Fruit fly (Drosophila melanogaster) whole organism, embryonic: ENCODE results near the gene TTLL4B.

Source experiments
- Ada2b ChIP-seq: fragments of 200-800 bp; sonication (Bioruptor generic); IDR thresholded peaks from 2 replicates; pipeline ENCODE4 v1.3.6; 2022; ENCODE audit warnings: missing biosample characterization, missing genetic modification characterization
- Bteb2 ChIP-seq: fragments of 200-800 bp; sonication (Bioruptor generic); optimal IDR thresholded peaks from 2 replicates; lab custom pipeline; 2016; ENCODE audit warnings: missing biosample characterization, missing genetic modification characterization
- CG11723 ChIP-seq: fragments of 200-800 bp; sonication (Bioruptor generic); optimal IDR thresholded peaks from 2 replicates; lab custom pipeline; 2017; ENCODE audit warnings: missing biosample characterization, mild to moderate bottlenecking, missing genetic modification characterization
- CG12236 ChIP-seq: fragments of 200-800 bp; sonication (Bioruptor generic); optimal IDR thresholded peaks from 2 replicates; lab custom pipeline; 2016; ENCODE audit warnings: missing biosample characterization, missing genetic modification characterization
- CG12391 ChIP-seq: fragments of 200-800 bp; sonication (Bioruptor generic); optimal IDR thresholded peaks from 3 replicates; lab custom pipeline; 2018; ENCODE audit warnings: missing biosample characterization, mild to moderate bottlenecking, missing genetic modification characterization, moderate library complexity
- CG14667 ChIP-seq: fragments of 200-800 bp; sonication (Bioruptor generic); IDR thresholded peaks from 2 replicates; pipeline ENCODE4 v1.3.6; 2022; ENCODE audit warnings: missing biosample characterization, missing genetic modification characterization
- CG15601 ChIP-seq: fragments of 200-800 bp; sonication (Bioruptor generic); optimal IDR thresholded peaks from 3 replicates; lab custom pipeline; 2019; ENCODE audit warnings: missing biosample characterization, mild to moderate bottlenecking, missing genetic modification characterization, moderate library complexity
- CG1602 ChIP-seq: fragments of 200-800 bp; sonication (Bioruptor generic); optimal IDR thresholded peaks from 3 replicates; lab custom pipeline; 2016; ENCODE audit warnings: missing biosample characterization, missing genetic modification characterization
- CG16779 ChIP-seq: fragments of 200-800 bp; sonication (Bioruptor generic); IDR thresholded peaks from 2 replicates; pipeline ENCODE4 v1.3.6; 2022; ENCODE audit warnings: missing biosample characterization, missing genetic modification characterization
- CG18011 ChIP-seq: fragments of 200-800 bp; sonication (Bioruptor generic); optimal IDR thresholded peaks from 2 replicates; lab custom pipeline; 2017; ENCODE audit warnings: missing biosample characterization, missing genetic modification characterization, mild to moderate bottlenecking, moderate library complexity, missing genotype
- CG18599 ChIP-seq: fragments of 200-800 bp; sonication (Bioruptor generic); optimal IDR thresholded peaks from 3 replicates; lab custom pipeline; 2017; ENCODE audit warnings: missing biosample characterization, missing genetic modification characterization, mild to moderate bottlenecking, moderate library complexity, missing genetic modification reagents
- CG2202 ChIP-seq: fragments of 200-800 bp; sonication (Bioruptor generic); optimal IDR thresholded peaks from 2 replicates; lab custom pipeline; 2018; ENCODE audit warnings: missing biosample characterization, mild to moderate bottlenecking, missing genetic modification characterization
- CG31388 ChIP-seq: fragments of 200-800 bp; sonication (Bioruptor generic); optimal IDR thresholded peaks from 2 replicates; lab custom pipeline; 2016; ENCODE audit warnings: missing biosample characterization, missing genetic modification characterization
- CG3407 ChIP-seq: fragments of 200-800 bp; sonication (Bioruptor generic); optimal IDR thresholded peaks from 2 replicates; lab custom pipeline; 2018; ENCODE audit warnings: missing biosample characterization, mild to moderate bottlenecking, missing genetic modification characterization
- CG5245 ChIP-seq: fragments of 200-800 bp; sonication (Bioruptor generic); optimal IDR thresholded peaks from 3 replicates; lab custom pipeline; 2016; ENCODE audit warnings: missing biosample characterization, missing genetic modification characterization
- CG6689 ChIP-seq: fragments of 200-800 bp; sonication (Bioruptor generic); IDR thresholded peaks from 2 replicates; pipeline ENCODE4 v1.3.6; 2022; ENCODE audit warnings: missing biosample characterization, missing genetic modification characterization
- CG7372 ChIP-seq: fragments of 200-800 bp; sonication (Bioruptor generic); IDR thresholded peaks from 2 replicates; pipeline ENCODE4 v1.3.6; 2022; ENCODE audit warnings: missing biosample characterization, missing genetic modification characterization
- CG7745 ChIP-seq: fragments of 200-800 bp; sonication (Bioruptor generic); optimal IDR thresholded peaks from 2 replicates; lab custom pipeline; 2018; ENCODE audit warnings: missing biosample characterization, mild to moderate bottlenecking, missing genetic modification characterization, moderate library complexity
- CG7928 ChIP-seq: fragments of 200-800 bp; sonication (Bioruptor generic); optimal IDR thresholded peaks from 2 replicates; lab custom pipeline; 2017; ENCODE audit warnings: missing biosample characterization, mild to moderate bottlenecking, missing genetic modification characterization
- CG8359 ChIP-seq: fragments of 200-800 bp; sonication (Bioruptor generic); optimal IDR thresholded peaks from 2 replicates; lab custom pipeline; 2017; ENCODE audit warnings: missing biosample characterization, mild to moderate bottlenecking, missing genetic modification characterization, borderline replicate concordance
- CoRest ChIP-seq: fragments of 200-800 bp; sonication (Bioruptor generic); optimal IDR thresholded peaks from 3 replicates; lab custom pipeline; 2018; ENCODE audit warnings: missing biosample characterization, mild to moderate bottlenecking, missing genetic modification characterization, moderate library complexity
- D ChIP-seq, 2 experiments: fragments of 200-800 bp in 1 of 2; fragments of >200 bp in 1 of 2; sonication (Bioruptor generic) in 1 of 2; optimal IDR thresholded peaks; 2 replicates in 1 of 2; 3 replicates in 1 of 2; lab custom pipeline; 2017; ENCODE audit warnings: mild to moderate bottlenecking in 1 of 2, missing biosample characterization in 1 of 2, missing genetic modification characterization in 1 of 2, missing genetic modification reagents in 1 of 2
- Fer3 ChIP-seq: fragments of 200-800 bp; sonication (Bioruptor generic); optimal IDR thresholded peaks from 2 replicates; lab custom pipeline; 2018; ENCODE audit warnings: missing biosample characterization, mild to moderate bottlenecking, missing genetic modification characterization, moderate library complexity
- Hr78 ChIP-seq, 2 experiments: fragments of 200-800 bp in 1 of 2; fragments of >200 bp in 1 of 2; sonication (Bioruptor generic) in 1 of 2; optimal IDR thresholded peaks; 2 replicates each; lab custom pipeline; 2017 to 2019; ENCODE audit warnings: missing biosample characterization in 2 of 2, missing genetic modification characterization in 2 of 2, mild to moderate bottlenecking in 1 of 2, moderate library complexity in 1 of 2
- Med ChIP-seq: fragments of 200-800 bp; sonication (Bioruptor generic); peaks from one replicate; lab custom pipeline; 2016; ENCODE audit warnings: missing biosample characterization, missing genetic modification characterization, mild to moderate bottlenecking, inconsistent platforms, moderate library complexity
- Mes4 ChIP-seq: fragments of 200-800 bp; sonication (Bioruptor generic); optimal IDR thresholded peaks from 2 replicates; lab custom pipeline; 2016; ENCODE audit warnings: missing biosample characterization, missing genetic modification characterization
- Nf-YA ChIP-seq: fragments of 200-800 bp; sonication (Bioruptor generic); IDR thresholded peaks from 2 replicates; pipeline ENCODE4 v1.3.6; 2022; ENCODE audit warnings: missing biosample characterization, missing genetic modification characterization
- Nf-YB ChIP-seq: fragments of 200-800 bp; sonication (Bioruptor generic); optimal IDR thresholded peaks from 3 replicates; lab custom pipeline; 2019; ENCODE audit warnings: missing biosample characterization, mild to moderate bottlenecking, missing genetic modification characterization, moderate library complexity
- Sry-δ ChIP-seq: fragments of 200-800 bp; sonication (Bioruptor generic); optimal IDR thresholded peaks from 2 replicates; lab custom pipeline; 2016; ENCODE audit warnings: missing biosample characterization, missing genetic modification characterization
- ase ChIP-seq: fragments of 200-800 bp; sonication (Bioruptor generic); IDR thresholded peaks from 3 replicates; pipeline ENCODE4 v1.3.6; 2022; ENCODE audit warnings: missing biosample characterization, missing genetic modification characterization
- cad ChIP-seq: fragments of >200 bp; optimal IDR thresholded peaks from 2 replicates; lab custom pipeline; 2017; ENCODE audit warnings: missing biosample characterization, missing genetic modification characterization
- caup ChIP-seq: fragments of 200-800 bp; sonication (Bioruptor generic); optimal IDR thresholded peaks from 3 replicates; lab custom pipeline; 2017; ENCODE audit warnings: missing biosample characterization, mild to moderate bottlenecking, missing genetic modification characterization, moderate library complexity; ENCODE audit not compliant: severe bottlenecking
- crc ChIP-seq: fragments of 200-800 bp; sonication (Bioruptor generic); optimal IDR thresholded peaks from 2 replicates; lab custom pipeline; 2016; ENCODE audit warnings: missing biosample characterization, missing genetic modification characterization
- croc ChIP-seq: fragments of 200-800 bp; sonication (Bioruptor generic); conservative IDR thresholded peaks from 3 replicates; pipeline ENCODE4 v1.3.6; 2022; ENCODE audit warnings: missing biosample characterization, missing genetic modification characterization
- crp ChIP-seq, 2 experiments: fragments of 200-800 bp; sonication (Bioruptor generic); optimal IDR thresholded peaks; 2 replicates in 1 of 2; 3 replicates in 1 of 2; lab custom pipeline; 2017; ENCODE audit warnings: missing biosample characterization in 2 of 2, missing genetic modification characterization in 2 of 2, mild to moderate bottlenecking in 1 of 2, moderate library complexity in 1 of 2
- dati ChIP-seq: fragments of 200-800 bp; sonication (Bioruptor generic); IDR thresholded peaks from 2 replicates; pipeline ENCODE4 v1.3.6; 2022; ENCODE audit warnings: missing biosample characterization, missing genetic modification characterization
- dimm ChIP-seq: fragments of 200-800 bp; sonication (Bioruptor generic); IDR thresholded peaks from 2 replicates; pipeline ENCODE4 v1.3.6; 2022; ENCODE audit warnings: missing biosample characterization, missing genetic modification characterization
- ems ChIP-seq: fragments of 200-800 bp; sonication (Bioruptor generic); optimal IDR thresholded peaks from 3 replicates; lab custom pipeline; 2016; ENCODE audit warnings: missing biosample characterization, missing genetic modification characterization
- fd3F ChIP-seq: fragments of 200-800 bp; sonication (Bioruptor generic); optimal IDR thresholded peaks from 2 replicates; lab custom pipeline; 2018; ENCODE audit warnings: missing biosample characterization, mild to moderate bottlenecking, missing genetic modification characterization, moderate library complexity
- gsb-n ChIP-seq: fragments of 200-800 bp; sonication (Bioruptor generic); optimal IDR thresholded peaks from 3 replicates; lab custom pipeline; 2018; ENCODE audit warnings: missing biosample characterization, mild to moderate bottlenecking, missing genetic modification characterization
- hb ChIP-seq: fragments of 200-800 bp; sonication (Bioruptor generic); IDR thresholded peaks from 3 replicates; pipeline ENCODE4 v1.3.6; 2022; ENCODE audit warnings: missing biosample characterization, missing genetic modification characterization; ENCODE audit not compliant: partially characterized antibody
- jumu ChIP-seq: fragments of 200-800 bp; sonication (Bioruptor generic); optimal IDR thresholded peaks from 3 replicates; lab custom pipeline; 2016; ENCODE audit warnings: missing biosample characterization, missing genetic modification characterization
- lab ChIP-seq: fragments of 200-800 bp; sonication (Bioruptor generic); optimal IDR thresholded peaks from 3 replicates; lab custom pipeline; 2017; ENCODE audit warnings: missing biosample characterization, missing genetic modification characterization, mild to moderate bottlenecking, moderate library complexity, missing genetic modification reagents
- oc ChIP-seq: fragments of 200-800 bp; sonication (Bioruptor generic); optimal IDR thresholded peaks from 2 replicates; lab custom pipeline; 2018; ENCODE audit warnings: missing biosample characterization, mild to moderate bottlenecking, missing genetic modification characterization, moderate library complexity
- sd ChIP-seq: fragments of 200-800 bp; sonication (Bioruptor generic); optimal IDR thresholded peaks from 3 replicates; lab custom pipeline; 2018; ENCODE audit warnings: missing biosample characterization, mild to moderate bottlenecking, missing genetic modification characterization, moderate library complexity
- stc ChIP-seq: fragments of 200-800 bp; sonication (Bioruptor generic); IDR thresholded peaks from 2 replicates; pipeline ENCODE4 v1.3.6; 2022; ENCODE audit warnings: missing biosample characterization, missing genetic modification characterization
- tin ChIP-seq: fragments of 200-800 bp; sonication (Bioruptor generic); optimal IDR thresholded peaks from 3 replicates; lab custom pipeline; 2016; ENCODE audit warnings: missing biosample characterization, missing genetic modification characterization
- tna ChIP-seq: fragments of 200-800 bp; sonication (Bioruptor generic); IDR thresholded peaks from 2 replicates; pipeline ENCODE4 v1.3.6; 2022; ENCODE audit warnings: missing biosample characterization, missing genetic modification characterization; ENCODE audit not compliant: partially characterized antibody
- vfl ChIP-seq: fragments of 200-800 bp; sonication (Bioruptor generic); optimal IDR thresholded peaks from 2 replicates; lab custom pipeline; 2016; ENCODE audit warnings: missing biosample characterization, missing genetic modification characterization
- vvl ChIP-seq: fragments of 200-800 bp; sonication (Bioruptor generic); IDR thresholded peaks from 2 replicates; pipeline ENCODE4 v1.3.6; 2022; ENCODE audit warnings: missing biosample characterization, missing genetic modification characterization

TTLL4B gene

DNA sequence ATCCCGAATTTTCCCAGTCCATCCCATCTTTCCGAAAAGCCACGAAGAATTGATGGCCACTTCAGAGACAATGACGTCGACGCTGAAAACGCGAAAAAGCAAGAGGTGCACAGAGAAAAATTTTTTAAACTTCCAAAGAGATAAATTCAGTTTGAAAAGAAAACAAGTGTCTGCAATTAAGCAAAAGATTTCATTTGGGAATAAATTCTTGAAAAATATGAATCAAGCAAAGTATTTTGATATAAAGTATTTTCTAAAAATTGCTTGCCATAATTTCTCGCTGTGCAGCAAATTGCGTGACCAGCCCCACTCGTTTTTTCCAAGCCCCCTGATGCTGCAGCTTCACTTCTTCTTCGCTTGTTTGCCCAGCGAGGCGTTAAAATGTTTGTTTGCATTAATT lies 19.7 kb downstream of the TTLL4B start (continued):
- TF ChIP-seq caup (GFP tag; lab: Kevin White, UChicago): no peak
- TF ChIP-seq Hr78 (GFP tag; optimal IDR thresholded peaks at IDR 0.05; lab: Kevin White, UChicago): no peak
- peak; percentile 54 for TF ChIP-seq lab
- peak; percentile 69 for TF ChIP-seq Med (GFP tag; lab: Kevin White, UChicago)
- TF ChIP-seq CG31388: no peak
- peak; percentile 25 for TF ChIP-seq CoRest (tag; lab: Kevin White, UChicago)
- no peak for TF ChIP-seq cad (GFP tag; lab: Kevin White, UChicago)
- TF ChIP-seq CG1602 (GFP tag; lab: Kevin White, UChicago): no peak
- TF ChIP-seq croc (GFP tag; lab: Robert Waterston, UW): no peak
- no peak; the same call in 1 of the 2 replicates for TF ChIP-seq Ada2b (GFP tag; lab: Robert Waterston, UW)
- peak; percentile 55 for TF ChIP-seq CG12391 (tag; lab: Kevin White, UChicago)
- TF ChIP-seq CG3407 (GFP tag; lab: Kevin White, UChicago): no peak
- TF ChIP-seq Fer3 (tag; lab: Kevin White, UChicago): peak; percentile 34
- no peak for TF ChIP-seq crp (GFP tag; optimal IDR thresholded peaks at IDR 0.05; lab: Kevin White, UChicago)
- no peak for TF ChIP-seq CG12236 (GFP tag; lab: Kevin White, UChicago)
- TF ChIP-seq Bteb2 (GFP tag; lab: Kevin White, UChicago): no peak
- no peak for TF ChIP-seq gsb-n
- no peak for TF ChIP-seq CG7928 (GFP tag; lab: Kevin White, UChicago)
- TF ChIP-seq CG7745 (tag; lab: Kevin White, UChicago): no peak
- no peak; the same call in 1 of the 2 replicates for TF ChIP-seq CG7372 (GFP tag; lab: Robert Waterston, UW)
- TF ChIP-seq ase (GFP tag; lab: Robert Waterston, UW): no peak
- no peak for TF ChIP-seq Sry-δ (GFP tag; lab: Kevin White, UChicago)
- TF ChIP-seq CG16779 (GFP tag; lab: Robert Waterston, UW): no peak
- TF ChIP-seq CG5245 (GFP tag; lab: Kevin White, UChicago): no peak
- TF ChIP-seq CG18599 (GFP tag; lab: Kevin White, UChicago): peak; percentile 42
- TF ChIP-seq vfl (GFP tag; lab: Kevin White, UChicago): no peak
- peak; percentile 60 for TF ChIP-seq CG6689 (GFP tag; lab: Robert Waterston, UW)
- no peak for TF ChIP-seq CG18011 (GFP tag; lab: Kevin White, UChicago)
- no peak for TF ChIP-seq sd (tag; lab: Kevin White, UChicago)
- TF ChIP-seq tin (GFP tag; lab: Kevin White, UChicago): no peak
- no peak for TF ChIP-seq oc (tag; lab: Kevin White, UChicago)
- TF ChIP-seq vvl (GFP tag; lab: Robert Waterston, UW): peak; percentile 58
- TF ChIP-seq tna: no peak
- no peak for TF ChIP-seq fd3F (GFP tag; lab: Kevin White, UChicago)
- no peak for TF ChIP-seq hb (GFP tag; lab: Robert Waterston, UW)
- no peak for TF ChIP-seq ems (GFP tag; lab: Kevin White, UChicago)
- TF ChIP-seq dimm (GFP tag; lab: Robert Waterston, UW): no peak
- no peak for TF ChIP-seq crc
- TF ChIP-seq CG15601 (tag; lab: Kevin White, UChicago): no peak
- no peak for TF ChIP-seq Nf-YB (GFP tag; lab: Kevin White, UChicago)
- no peak for TF ChIP-seq Mes4 (GFP tag; lab: Kevin White, UChicago)
- peak; percentile 42; the same call in 1 of the 2 replicates for TF ChIP-seq stc (GFP tag; lab: Robert Waterston, UW)
- no peak for TF ChIP-seq dati (GFP tag; lab: Robert Waterston, UW)
- no peak for TF ChIP-seq CG11723
- TF ChIP-seq jumu: no peak
- no peak for TF ChIP-seq D (optimal IDR thresholded peaks at IDR 0.05; lab: Kevin White, UChicago)
- TF ChIP-seq D (GFP tag; optimal IDR thresholded peaks at IDR 0.05; lab: Kevin White, UChicago): no peak
- TF ChIP-seq CG14667: no peak
- TF ChIP-seq CG8359: no peak
- no peak for TF ChIP-seq Nf-YA (GFP tag; lab: Robert Waterston, UW)
- TF ChIP-seq CG2202 (tag; lab: Kevin White, UChicago): no peak
